Fruit fly (Drosophila melanogaster) whole organism, wandering third instar larva: Measurements from ENCODE around the gene CG42673.

Source experiments
- CG9705 ChIP-seq: fragments of 200-800 bp; sonication (Bioruptor generic); optimal IDR thresholded peaks from 2 replicates; lab custom pipeline; 2018; ENCODE audit warnings: missing biosample characterization, mild to moderate bottlenecking, missing genetic modification characterization
- GATAd ChIP-seq: sonication (Bioruptor generic); optimal IDR thresholded peaks from 2 replicates; lab custom pipeline; 2016; ENCODE audit warnings: missing biosample characterization, missing genetic modification characterization
- HLH106 ChIP-seq: fragments of 200-800 bp; optimal IDR thresholded peaks from 3 replicates; lab custom pipeline; 2019; ENCODE audit warnings: missing biosample characterization, mild to moderate bottlenecking, missing genetic modification characterization, moderate library complexity
- Sp1 ChIP-seq: fragments of 200-800 bp; sonication (Bioruptor generic); optimal IDR thresholded peaks from 3 replicates; lab custom pipeline; 2019; ENCODE audit warnings: missing biosample characterization, mild to moderate bottlenecking, missing genetic modification characterization, moderate library complexity
- br ChIP-seq: fragments of 200-800 bp; sonication (Bioruptor generic); optimal IDR thresholded peaks from 2 replicates; lab custom pipeline; 2016; ENCODE audit warnings: missing biosample characterization, missing genetic modification characterization
- lola ChIP-seq: fragments of >200 bp; optimal IDR thresholded peaks from 2 replicates; lab custom pipeline; 2017; ENCODE audit warnings: missing biosample characterization, missing genetic modification characterization
- psq ChIP-seq: fragments of 200-800 bp; sonication (Bioruptor generic); optimal IDR thresholded peaks from 3 replicates; lab custom pipeline; 2017; ENCODE audit warnings: missing biosample characterization, mild to moderate bottlenecking, missing genetic modification characterization, moderate library complexity
- woc ChIP-seq: sonication (Bioruptor generic); optimal IDR thresholded peaks from 2 replicates; lab custom pipeline; 2016; ENCODE audit warnings: missing biosample characterization, mild to moderate bottlenecking, missing genetic modification characterization

DNA sequence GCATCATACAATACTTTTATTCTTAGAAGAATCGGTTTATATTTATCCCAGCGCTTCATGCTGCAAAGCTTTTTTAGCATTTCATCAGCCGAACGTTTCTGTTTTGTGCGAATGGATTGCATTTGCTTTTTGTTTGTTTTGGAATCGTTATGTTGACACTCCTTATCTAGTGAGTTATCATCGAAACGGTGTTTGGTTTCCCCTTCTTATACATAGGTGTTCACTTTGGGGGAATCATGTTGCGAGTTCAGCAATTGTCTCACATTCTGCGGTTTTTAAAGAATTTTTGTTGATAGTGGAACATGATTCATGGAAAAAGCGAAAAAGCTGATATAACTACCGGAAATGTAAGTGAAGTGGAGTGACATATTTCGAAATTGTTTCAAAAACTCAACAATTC lies 44.7 kb upstream of the CG42673 start:
- no peak for TF ChIP-seq Sp1 (GFP tag; lab: Kevin White, UChicago)
- TF ChIP-seq psq (GFP tag; lab: Kevin White, UChicago): no peak
- no peak for TF ChIP-seq CG9705
- TF ChIP-seq lola (GFP tag; lab: Kevin White, UChicago): no peak
- no peak for TF ChIP-seq woc (GFP tag; lab: Kevin White, UChicago)
- no peak for TF ChIP-seq GATAd
- TF ChIP-seq HLH106 (tag; lab: Kevin White, UChicago): no peak
- no peak for TF ChIP-seq br
